Worm (Caenorhabditis elegans): ENCODE measurements around the gene trf-1.

Gene trf-1

DNA sequence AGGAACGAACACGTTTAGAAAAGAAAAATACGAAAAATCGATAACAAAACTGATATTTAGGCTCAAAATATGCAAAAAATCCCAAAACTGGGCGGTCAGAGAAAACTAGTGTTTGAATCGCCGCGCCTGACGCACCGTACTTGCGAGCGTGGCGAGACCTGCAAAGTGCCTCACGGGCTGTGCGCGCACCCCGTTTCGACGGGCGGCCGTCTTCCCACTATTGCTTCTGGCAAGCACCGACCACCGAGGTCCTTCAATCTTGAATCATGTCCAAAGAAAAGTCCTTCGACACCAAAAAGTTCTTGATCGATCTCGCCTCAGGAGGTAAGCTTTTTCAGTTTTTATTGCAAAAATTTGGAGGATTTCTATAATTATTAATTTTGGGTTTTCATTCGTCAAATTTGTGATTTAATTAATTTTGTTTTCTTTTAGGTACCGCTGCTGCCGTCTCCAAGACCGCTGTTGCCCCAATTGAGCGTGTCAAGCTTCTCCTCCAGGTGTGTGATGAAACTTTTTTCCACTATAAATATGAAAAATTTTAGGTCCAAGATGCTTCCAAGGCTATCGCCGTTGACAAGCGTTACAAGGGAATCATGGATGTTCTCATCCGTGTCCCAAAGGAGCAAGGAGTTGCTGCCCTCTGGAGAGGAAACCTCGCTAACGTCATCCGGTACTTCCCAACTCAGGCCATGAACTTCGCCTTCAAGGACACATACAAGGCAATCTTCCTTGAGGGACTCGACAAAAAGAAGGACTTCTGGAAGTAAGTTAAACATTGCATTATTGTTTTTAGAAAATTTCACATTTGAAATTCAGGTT, 32.9 kb downstream of the trf-1 start, which contains the start of gene ant-1.1 (continued):
- peak; percentile 82 for TF ChIP-seq nhr-25 (tag; optimal IDR thresholded peaks at IDR 0.05; ENCODE audit: borderline replicate concordance, insufficient read depth)
- TF ChIP-seq unc-62 (GFP tag; optimal IDR thresholded peaks at IDR 0.05 in 1 of 2), result peak in 1 of 2 experiments; percentile 82
- no peak for TF ChIP-seq unc-62 (tag; optimal IDR thresholded peaks at IDR 0.05)
- TF ChIP-seq R02D3.7 (tag; optimal IDR thresholded peaks at IDR 0.05), result no peak
- peak; percentile 82 for TF ChIP-seq Y75B8A.6 (GFP tag; IDR thresholded peaks at IDR 0.05)
- TF ChIP-seq gei-8 (GFP tag; optimal IDR thresholded peaks at IDR 0.05), result peak; percentile 56
- TF ChIP-seq nhr-42 (GFP tag; IDR thresholded peaks at IDR 0.05), result peak; percentile 93
- peak; percentile 94 for TF ChIP-seq hlh-11 (tag; optimal IDR thresholded peaks at IDR 0.05)
- TF ChIP-seq cey-2 (tag; optimal IDR thresholded peaks at IDR 0.05; ENCODE audit: borderline replicate concordance, insufficient read depth), result no peak
- TF ChIP-seq arid-1 (GFP tag; conservative IDR thresholded peaks at IDR 0.05), result peak; percentile 90
- no peak for TF ChIP-seq lir-3 (tag; optimal IDR thresholded peaks at IDR 0.05)
- peak; percentile 95 for TF ChIP-seq mes-2 (tag; optimal IDR thresholded peaks at IDR 0.05; ENCODE audit: poor library complexity, severe bottlenecking)
- TF ChIP-seq F37D6.2 (tag; optimal IDR thresholded peaks at IDR 0.05), result peak; percentile 85
- no peak for TF ChIP-seq zip-2 (tag; optimal IDR thresholded peaks at IDR 0.05)
- no peak for TF ChIP-seq dmd-8 (GFP tag; IDR thresholded peaks at IDR 0.05)
- no peak for TF ChIP-seq Y105C5A.15 (GFP tag; IDR thresholded peaks at IDR 0.05)
- TF ChIP-seq jun-1 (tag; optimal IDR thresholded peaks at IDR 0.05), result peak; percentile 47
- peak; percentile 93 for TF ChIP-seq dve-1 (tag; optimal IDR thresholded peaks at IDR 0.05; ENCODE audit: insufficient read depth)
- TF ChIP-seq spr-1 (tag; optimal IDR thresholded peaks at IDR 0.05), result peak; percentile 76
- peak; percentile 68 for TF ChIP-seq duxl-1 (tag; optimal IDR thresholded peaks at IDR 0.05; ENCODE audit: poor library complexity)
- peak; percentile 81 for TF ChIP-seq unc-130 (GFP tag; optimal IDR thresholded peaks at IDR 0.05)
- TF ChIP-seq rbr-2 (tag; optimal IDR thresholded peaks at IDR 0.05), result peak; percentile 92
- peak; percentile 30 for TF ChIP-seq lin-15B (tag; optimal IDR thresholded peaks at IDR 0.05)
- TF ChIP-seq F49E8.2 (tag; optimal IDR thresholded peaks at IDR 0.05; ENCODE audit: borderline replicate concordance), result no peak
- peak; percentile 45; the same call in 1 of the 2 replicates for TF ChIP-seq lin-1 (GFP tag; IDR thresholded peaks at IDR 0.05)
- peak; percentile 6 for TF ChIP-seq ztf-7 (tag; optimal IDR thresholded peaks at IDR 0.05)
- TF ChIP-seq php-3 (GFP tag; IDR thresholded peaks at IDR 0.05), result 0 out of 2 replicates have a peak, but pooled peaks have one; percentile 36
- TF ChIP-seq nhr-28 (tag; optimal IDR thresholded peaks at IDR 0.05), result peak; percentile 52
- TF ChIP-seq aha-1 (tag), result peak; percentile 99
- TF ChIP-seq aly-2 (tag; optimal IDR thresholded peaks at IDR 0.05), result no peak
- TF ChIP-seq ceh-20 (GFP tag; IDR thresholded peaks at IDR 0.05), result peak; percentile 85
- peak in 1 of 2 experiments; percentile 90 for TF ChIP-seq hif-1 (tag; optimal IDR thresholded peaks at IDR 0.05)
- peak; percentile 98 for TF ChIP-seq dpl-1 (GFP tag; optimal IDR thresholded peaks at IDR 0.05)
- TF ChIP-seq hlh-30 (tag; optimal IDR thresholded peaks at IDR 0.05; ENCODE audit: insufficient read depth), result peak; percentile 91
- no peak for TF ChIP-seq tag-97 (GFP tag; IDR thresholded peaks at IDR 0.05)
- no peak for TF ChIP-seq ceh-62 (tag; optimal IDR thresholded peaks at IDR 0.05)
- peak; percentile 88 for TF ChIP-seq mdt-29 (GFP tag; IDR thresholded peaks at IDR 0.05)
- TF ChIP-seq nhr-11 (tag; optimal IDR thresholded peaks at IDR 0.05), result peak; percentile 89
- TF ChIP-seq ces-1 (GFP tag; optimal IDR thresholded peaks at IDR 0.05), result no peak
